Worm (Caenorhabditis elegans): ENCODE measurements around the gene col-177.

col-177 gene

ce11 chrX:10963453-10964046 is 38.1 kb downstream of the col-177 start, which contains the start of gene nas-10 (continued):
- no peak for TF ChIP-seq ets-5 (GFP tag; IDR thresholded peaks at IDR 0.05)
- TF ChIP-seq mep-1 (tag; optimal IDR thresholded peaks at IDR 0.05), result peak; percentile 54
- TF ChIP-seq sup-37 (GFP tag; optimal IDR thresholded peaks at IDR 0.05), result no peak
- TF ChIP-seq hlh-4 (tag; optimal IDR thresholded peaks at IDR 0.05), result no peak
- no peak for TF ChIP-seq pag-3 (tag; optimal IDR thresholded peaks at IDR 0.05; ENCODE audit: borderline replicate concordance, insufficient read depth)
- TF ChIP-seq nhr-76 (tag; optimal IDR thresholded peaks at IDR 0.05), result no peak
- peak; percentile 32 for TF ChIP-seq fkh-10 (GFP tag; optimal IDR thresholded peaks at IDR 0.05)
- no peak for TF ChIP-seq fkh-8 (tag; optimal IDR thresholded peaks at IDR 0.05)
- peak in 1 of 2 experiments; percentile 38 for TF ChIP-seq ztf-11 (tag; optimal IDR thresholded peaks at IDR 0.05)
- TF ChIP-seq irx-1 (tag; optimal IDR thresholded peaks at IDR 0.05), result peak; percentile 13
- peak; percentile 45 for TF ChIP-seq elt-2 (tag; optimal IDR thresholded peaks at IDR 0.05)
- TF ChIP-seq tlp-1 (tag; optimal IDR thresholded peaks at IDR 0.05), result no peak
- TF ChIP-seq aha-1 (tag; optimal IDR thresholded peaks at IDR 0.05), result no peak
- TF ChIP-seq nhr-90 (tag; optimal IDR thresholded peaks at IDR 0.05; ENCODE audit: poor library complexity), result peak; percentile 73
- peak; percentile 65 for TF ChIP-seq nhr-20 (tag; optimal IDR thresholded peaks at IDR 0.05)
- TF ChIP-seq snpc-4 (tag; optimal IDR thresholded peaks at IDR 0.05), result no peak
- TF ChIP-seq mdl-1 (tag; optimal IDR thresholded peaks at IDR 0.05), result peak in 1 of 2 experiments; percentile 49
- peak; percentile 19 for TF ChIP-seq unc-86 (tag; optimal IDR thresholded peaks at IDR 0.05)
- TF ChIP-seq ceh-63 (GFP tag; optimal IDR thresholded peaks at IDR 0.05), result no peak
- no peak for TF ChIP-seq lsy-2 (tag; optimal IDR thresholded peaks at IDR 0.05)
- no peak for TF ChIP-seq zag-1 (tag; optimal IDR thresholded peaks at IDR 0.05)
- TF ChIP-seq C34B4.2 (tag; optimal IDR thresholded peaks at IDR 0.05), result no peak
- TF ChIP-seq nhr-237 (tag; optimal IDR thresholded peaks at IDR 0.05), result no peak
- TF ChIP-seq lin-35 (GFP tag; optimal IDR thresholded peaks at IDR 0.05), result peak in 1 of 2 experiments; percentile 61
- TF ChIP-seq unc-62 (GFP tag; optimal IDR thresholded peaks at IDR 0.05), result no peak
- no peak for TF ChIP-seq nhr-12 (tag; optimal IDR thresholded peaks at IDR 0.05)
- no peak for TF ChIP-seq mef-2 (tag; optimal IDR thresholded peaks at IDR 0.05)
- no peak for TF ChIP-seq nhr-28 (tag; optimal IDR thresholded peaks at IDR 0.05)
- no peak for TF ChIP-seq F16B12.6 (tag; optimal IDR thresholded peaks at IDR 0.05)
- TF ChIP-seq tbx-2 (tag; optimal IDR thresholded peaks at IDR 0.05), result no peak
- peak; percentile 52 for TF ChIP-seq dsc-1 (tag; optimal IDR thresholded peaks at IDR 0.05)
- peak in 1 of 6 experiments; percentile 18 for TF ChIP-seq elt-3 (tag; optimal IDR thresholded peaks at IDR 0.05)
- no peak for TF ChIP-seq efl-3 (GFP tag; optimal IDR thresholded peaks at IDR 0.05)
- TF ChIP-seq nhr-47 (tag; optimal IDR thresholded peaks at IDR 0.05), result no peak

ce11 chrX:10961724-10962123 is 39.9 kb downstream of the col-177 start:
- TF ChIP-seq nhr-85 (tag), result no peak
- no peak for TF ChIP-seq Y116A8C.19 (tag; optimal IDR thresholded peaks at IDR 0.05; ENCODE audit: borderline replicate concordance)
- TF ChIP-seq ceh-88 (GFP tag; IDR thresholded peaks at IDR 0.05), result no peak
- TF ChIP-seq C16A3.4 (tag; optimal IDR thresholded peaks at IDR 0.05), result no peak
- TF ChIP-seq ztf-11 (tag; optimal IDR thresholded peaks at IDR 0.05), result no peak

ce11 chrX:10959136-10959535 is 42.5 kb downstream of the col-177 start, which contains the start of gene K09C8.2:
K09C8.2 (plus strand) TSS chrX:10959436.
- TF ChIP-seq xbp-1 (tag; optimal IDR thresholded peaks at IDR 0.05) (no peak), tlp-1 (tag; optimal IDR thresholded peaks at IDR 0.05) (no peak), skn-1 (tag; optimal IDR thresholded peaks at IDR 0.05) (no peak), unc-130 (tag; optimal IDR thresholded peaks at IDR 0.05) (no peak), snu-23 (GFP tag; optimal IDR thresholded peaks at IDR 0.05) (no peak)
